Fruit fly (Drosophila melanogaster): ENCODE measurements around the gene CASK.

Gene CASK

dm6 chr3R:21808622-21809347 lies 13.7 kb downstream of the CASK start (continued):
- TF ChIP-seq dysf (GFP tag; IDR thresholded peaks at IDR 0.05) (0 out of 3 replicates have a peak, but pooled peaks have one; percentile 26), CG8359 (GFP tag; optimal IDR thresholded peaks at IDR 0.05; ENCODE audit: borderline replicate concordance) (no peak), CG7928 (GFP tag; optimal IDR thresholded peaks at IDR 0.05) (no peak), lab (GFP tag; optimal IDR thresholded peaks at IDR 0.05) (peak; percentile 68), chn (GFP tag; optimal IDR thresholded peaks at IDR 0.05) (no peak), dm (GFP tag; optimal IDR thresholded peaks at IDR 0.05) (no peak), Lpt (GFP tag; optimal IDR thresholded peaks at IDR 0.05) (no peak), CG3281 (GFP tag; optimal IDR thresholded peaks at IDR 0.05) (peak; percentile 49), CG9215 (GFP tag; IDR thresholded peaks at IDR 0.05) (no peak), insv (GFP tag; optimal IDR thresholded peaks at IDR 0.05) (no peak), Stat92E (GFP tag; optimal IDR thresholded peaks at IDR 0.05) (no peak), CG14667 (GFP tag; IDR thresholded peaks at IDR 0.05) (no peak), CG12236 (GFP tag; optimal IDR thresholded peaks at IDR 0.05) (no peak), abd-A (tag; optimal IDR thresholded peaks at IDR 0.05) (no peak), Adf1 (GFP tag; IDR thresholded peaks at IDR 0.05) (peak; percentile 88), crol (GFP tag; IDR thresholded peaks at IDR 0.05) (no peak), Nf-YB (GFP tag; optimal IDR thresholded peaks at IDR 0.05) (no peak), Poxn (GFP tag; IDR thresholded peaks at IDR 0.05) (no peak), CG13894 (tag; optimal IDR thresholded peaks at IDR 0.05) (no peak), Hr3 (GFP tag; optimal IDR thresholded peaks at IDR 0.05) (no peak), CG1233 (GFP tag; optimal IDR thresholded peaks at IDR 0.05) (no peak), CG6683 (GFP tag; optimal IDR thresholded peaks at IDR 0.05) (no peak), sens (GFP tag) (peak; percentile 13), CG2889 (GFP tag; IDR thresholded peaks at IDR 0.05) (no peak), Hr51 (GFP tag; optimal IDR thresholded peaks at IDR 0.05) (peak in 1 of 2 experiments; percentile 35), CG3407 (GFP tag; optimal IDR thresholded peaks at IDR 0.05) (no peak), tio (GFP tag; optimal IDR thresholded peaks at IDR 0.05) (peak; percentile 11), inv (GFP tag; IDR thresholded peaks at IDR 0.05; ENCODE audit: partially characterized antibody) (no peak), grn (GFP tag; optimal IDR thresholded peaks at IDR 0.05) (no peak), CrebB (tag; optimal IDR thresholded peaks at IDR 0.05) (no peak), CG17186 (GFP tag; optimal IDR thresholded peaks at IDR 0.05) (no peak), kni (GFP tag; optimal IDR thresholded peaks at IDR 0.05) (no peak), ab (GFP tag; optimal IDR thresholded peaks at IDR 0.05) (no peak), CG18476 (GFP tag; optimal IDR thresholded peaks at IDR 0.05) (no peak), CG18011 (GFP tag; optimal IDR thresholded peaks at IDR 0.05) (no peak), zfh1 (GFP tag; IDR thresholded peaks at IDR 0.05) (no peak), CG11696 (GFP tag; IDR thresholded peaks at IDR 0.05) (no peak), Aef1 (GFP tag; IDR thresholded peaks at IDR 0.05) (no peak), CG7745 (tag; optimal IDR thresholded peaks at IDR 0.05) (no peak), Sry-β (GFP tag; optimal IDR thresholded peaks at IDR 0.05) (no peak), CG11504 (tag; optimal IDR thresholded peaks at IDR 0.05) (peak; percentile 45), tgo (GFP tag; IDR thresholded peaks at IDR 0.05) (no peak), CG2129 (GFP tag; IDR thresholded peaks at IDR 0.05; ENCODE audit: partially characterized antibody) (no peak), lilli (GFP tag; optimal IDR thresholded peaks at IDR 0.05) (peak; percentile 55), CG1647 (GFP tag; optimal IDR thresholded peaks at IDR 0.05) (no peak), Abd-B (GFP tag; optimal IDR thresholded peaks at IDR 0.05) (no peak), pho (GFP tag; optimal IDR thresholded peaks at IDR 0.05) (peak; percentile 20), CG12744 (GFP tag; optimal IDR thresholded peaks at IDR 0.05) (no peak), CG7357 (GFP tag; IDR thresholded peaks at IDR 0.05) (no peak), odd (GFP tag; optimal IDR thresholded peaks at IDR 0.05) (no peak)
